Fruit fly (Drosophila melanogaster): ENCODE measurements around the gene knrl.

Gene knrl

DNA sequence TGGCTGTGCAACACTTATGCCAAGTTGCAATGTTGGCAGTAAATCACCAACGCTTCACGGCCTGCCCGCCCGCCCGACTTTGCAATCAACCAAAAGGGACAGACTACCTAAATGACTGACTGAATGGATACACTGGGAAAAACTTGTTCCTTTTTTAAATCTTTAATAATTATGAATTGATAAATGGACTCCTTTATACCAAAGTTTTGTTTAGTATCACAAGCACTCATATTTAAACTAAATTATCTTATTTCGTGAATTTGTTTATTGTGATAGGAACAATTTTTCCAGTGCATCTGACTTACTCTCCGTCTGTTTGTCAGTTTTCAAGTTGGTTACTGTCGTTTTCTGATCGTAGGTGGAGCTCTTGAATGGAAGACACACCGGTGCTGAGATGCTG lies 19.8 kb downstream of the knrl start (continued):
- TF ChIP-seq CG8319 (GFP tag; optimal IDR thresholded peaks at IDR 0.05) (peak; percentile 81), CG4318 (GFP tag; optimal IDR thresholded peaks at IDR 0.05) (peak; percentile 23), Sox14 (GFP tag; optimal IDR thresholded peaks at IDR 0.05) (peak; percentile 85), Blimp-1 (GFP tag; optimal IDR thresholded peaks at IDR 0.05) (peak; percentile 63), CG31627 (GFP tag; optimal IDR thresholded peaks at IDR 0.05) (peak; percentile 86), CG6854 (GFP tag; optimal IDR thresholded peaks at IDR 0.05) (peak; percentile 77), Ets21C (GFP tag; optimal IDR thresholded peaks at IDR 0.05) (peak; percentile 77), CG3919 (GFP tag; optimal IDR thresholded peaks at IDR 0.05) (peak; percentile 91)

DNA sequence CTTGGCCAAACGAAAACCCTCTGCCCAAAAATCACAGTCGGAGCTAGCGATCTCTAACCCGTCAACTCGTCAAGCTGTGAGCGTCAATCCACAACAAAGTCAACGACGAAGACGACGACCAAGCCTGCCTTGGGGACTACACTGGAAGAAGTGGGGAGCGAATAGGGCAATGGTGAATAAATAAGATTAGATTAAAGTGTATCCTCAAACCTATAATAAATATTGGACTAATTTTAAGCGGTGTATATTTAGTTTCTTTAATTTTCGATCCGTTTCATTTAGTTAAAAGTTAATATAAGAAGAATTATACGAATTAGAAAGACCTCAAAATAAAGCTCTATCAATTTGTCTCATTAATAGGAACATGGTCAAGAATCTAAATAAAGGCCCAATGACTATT lies 24.6 kb downstream of the knrl start:
- peak; percentile 16 for TF ChIP-seq CG6808 (GFP tag; optimal IDR thresholded peaks at IDR 0.05)
- TF ChIP-seq CG1621 (tag; optimal IDR thresholded peaks at IDR 0.05): no peak
- no peak for TF ChIP-seq spab (GFP tag; optimal IDR thresholded peaks at IDR 0.05)
- no peak for TF ChIP-seq CG11762 (GFP tag; optimal IDR thresholded peaks at IDR 0.05; ENCODE audit: insufficient read depth)
- TF ChIP-seq CG15336 (GFP tag; IDR thresholded peaks at IDR 0.05): no peak
- no peak for TF ChIP-seq Ets96B (tag; optimal IDR thresholded peaks at IDR 0.05)
- TF ChIP-seq Eip78C (GFP tag): peak; percentile 75
- TF ChIP-seq CG3032 (tag; optimal IDR thresholded peaks at IDR 0.05): no peak
- no peak for TF ChIP-seq Sox15 (GFP tag; optimal IDR thresholded peaks at IDR 0.05)
- TF ChIP-seq esn (GFP tag; optimal IDR thresholded peaks at IDR 0.05): no peak
- no peak for TF ChIP-seq Eip75B (GFP tag; optimal IDR thresholded peaks at IDR 0.05)
- no peak for TF ChIP-seq CG6854 (GFP tag; optimal IDR thresholded peaks at IDR 0.05)
- no peak for TF ChIP-seq Smox (GFP tag; optimal IDR thresholded peaks at IDR 0.05)
- TF ChIP-seq eg (GFP tag; IDR thresholded peaks at IDR 0.05): no peak
- no peak for TF ChIP-seq CG11902 (GFP tag; optimal IDR thresholded peaks at IDR 0.05)
- no peak for TF ChIP-seq CG8119 (GFP tag; IDR thresholded peaks at IDR 0.05)
- no peak for TF ChIP-seq CG9139 (GFP tag; optimal IDR thresholded peaks at IDR 0.05)
- peak; percentile 23 for TF ChIP-seq acj6 (GFP tag; optimal IDR thresholded peaks at IDR 0.05)
- no peak for TF ChIP-seq achi (GFP tag; optimal IDR thresholded peaks at IDR 0.05)
- no peak for TF ChIP-seq fkh (GFP tag; optimal IDR thresholded peaks at IDR 0.05)
- peak; percentile 6 for TF ChIP-seq CG34406 (GFP tag; optimal IDR thresholded peaks at IDR 0.05)
- no peak for TF ChIP-seq CG6792 (GFP tag; optimal IDR thresholded peaks at IDR 0.05)
- no peak for TF ChIP-seq Blimp-1 (GFP tag; optimal IDR thresholded peaks at IDR 0.05)
- TF ChIP-seq CG31627 (GFP tag; optimal IDR thresholded peaks at IDR 0.05): no peak
- no peak for TF ChIP-seq topi (GFP tag; optimal IDR thresholded peaks at IDR 0.05)
- TF ChIP-seq net (GFP tag; optimal IDR thresholded peaks at IDR 0.05): peak; percentile 13
- TF ChIP-seq CG4318 (GFP tag; optimal IDR thresholded peaks at IDR 0.05): no peak
- TF ChIP-seq CG11294 (GFP tag; IDR thresholded peaks at IDR 0.05): no peak
- peak; percentile 14; the same call in 1 of the 3 replicates for TF ChIP-seq CG6163 (GFP tag; IDR thresholded peaks at IDR 0.05)
- TF ChIP-seq CG8319 (GFP tag; optimal IDR thresholded peaks at IDR 0.05): no peak
- no peak for TF ChIP-seq ss (GFP tag; optimal IDR thresholded peaks at IDR 0.05)
- no peak for TF ChIP-seq fd59A (GFP tag; optimal IDR thresholded peaks at IDR 0.05)
- no peak for TF ChIP-seq CG8632 (GFP tag; optimal IDR thresholded peaks at IDR 0.05)
- no peak for TF ChIP-seq Hr38 (GFP tag; optimal IDR thresholded peaks at IDR 0.05)
- no peak for TF ChIP-seq Eip93F (GFP tag; optimal IDR thresholded peaks at IDR 0.05)
- TF ChIP-seq dsx (GFP tag; optimal IDR thresholded peaks at IDR 0.05; ENCODE audit: poor library complexity, severe bottlenecking): no peak
- TF ChIP-seq CG3919 (GFP tag; optimal IDR thresholded peaks at IDR 0.05): peak; percentile 18
- no peak for TF ChIP-seq Lpt (GFP tag; optimal IDR thresholded peaks at IDR 0.05)
- no peak for TF ChIP-seq pdm3 (GFP tag; optimal IDR thresholded peaks at IDR 0.05)
- TF ChIP-seq salr (GFP tag; optimal IDR thresholded peaks at IDR 0.05): peak in 1 of 2 experiments; percentile 37
- peak; percentile 21 for TF ChIP-seq OdsH (GFP tag; optimal IDR thresholded peaks at IDR 0.05)
- no peak for TF ChIP-seq Hr39 (GFP tag; optimal IDR thresholded peaks at IDR 0.05)
- TF ChIP-seq CG32006 (GFP tag; optimal IDR thresholded peaks at IDR 0.05): peak; percentile 56
- peak; percentile 23 for TF ChIP-seq CG10631 (GFP tag; optimal IDR thresholded peaks at IDR 0.05)
- TF ChIP-seq CG7368 (GFP tag; optimal IDR thresholded peaks at IDR 0.05): no peak
- TF ChIP-seq vri (GFP tag; optimal IDR thresholded peaks at IDR 0.05): no peak
- TF ChIP-seq Ets21C (GFP tag; optimal IDR thresholded peaks at IDR 0.05): no peak
- no peak for TF ChIP-seq cyc (GFP tag; optimal IDR thresholded peaks at IDR 0.05)
- TF ChIP-seq Sox14 (GFP tag; optimal IDR thresholded peaks at IDR 0.05): no peak
